Fruit fly (Drosophila melanogaster) Kc167 (cell line): ENCODE measurements around the gene CG33270.

Experiments
- Myc ChIP-seq: fragments of >200 bp; optimal IDR thresholded peaks from 2 replicates; lab custom pipeline; 2017; ENCODE audit warnings: missing external identifiers
- Sin3A ChIP-seq: fragments of >200 bp; optimal IDR thresholded peaks from 2 replicates; lab custom pipeline; 2018; ENCODE audit warnings: missing external identifiers
- h ChIP-seq: fragments of >200 bp; optimal IDR thresholded peaks from 3 replicates; lab custom pipeline; 2018; ENCODE audit warnings: missing external identifiers
- insv ChIP-seq: fragments of >200 bp; optimal IDR thresholded peaks from 3 replicates; lab custom pipeline; 2018; ENCODE audit warnings: missing external identifiers
- psq ChIP-seq: fragments of >200 bp; optimal IDR thresholded peaks from 2 replicates; lab custom pipeline; 2017; ENCODE audit warnings: missing external identifiers
- ttk ChIP-seq: sonication (Bioruptor generic); optimal IDR thresholded peaks from 2 replicates; lab custom pipeline; 2017; ENCODE audit warnings: missing external identifiers

The CG33270 gene

dm6 chr3L:11548009-11548408 is 30.4 kb downstream of the CG33270 start:
- TF ChIP-seq ttk (no peak), Sin3A (no peak), Myc (lab: Kevin White, UChicago) (no peak), h (no peak), psq (lab: Kevin White, UChicago) (no peak), insv (lab: Kevin White, UChicago) (no peak)

dm6 chr3L:11547302-11547994 is 31.0 kb downstream of the CG33270 start:
- TF ChIP-seq insv (lab: Kevin White, UChicago): no peak
- TF ChIP-seq psq (lab: Kevin White, UChicago): no peak
- no peak for TF ChIP-seq Sin3A
- no peak for TF ChIP-seq h
- no peak for TF ChIP-seq Myc (lab: Kevin White, UChicago)
- no peak for TF ChIP-seq ttk

- no peak for TF ChIP-seq insv (lab: Kevin White, UChicago)
- no peak for TF ChIP-seq psq (lab: Kevin White, UChicago)
- TF ChIP-seq ttk: no peak
- TF ChIP-seq h: no peak
- no peak for TF ChIP-seq Myc (lab: Kevin White, UChicago)
- TF ChIP-seq Sin3A: no peak
Measured at dm6 chr3L:11543681-11544299, 34.6 kb downstream of the CG33270 start.

dm6 chr3L:11542948-11543347 is 35.5 kb downstream of the CG33270 start:
- TF ChIP-seq ttk: no peak

dm6 chr3L:11542437-11542836 is 36.0 kb downstream of the CG33270 start:
- TF ChIP-seq insv (lab: Kevin White, UChicago): no peak
- TF ChIP-seq h: no peak
- no peak for TF ChIP-seq Myc (lab: Kevin White, UChicago)
- no peak for TF ChIP-seq ttk
- no peak for TF ChIP-seq Sin3A
- TF ChIP-seq psq (lab: Kevin White, UChicago): no peak

- TF ChIP-seq psq (lab: Kevin White, UChicago): no peak
- no peak for TF ChIP-seq Myc (lab: Kevin White, UChicago)
- TF ChIP-seq ttk: no peak
- TF ChIP-seq insv (lab: Kevin White, UChicago): no peak
- no peak for TF ChIP-seq Sin3A
- no peak for TF ChIP-seq h
Measured at dm6 chr3L:11540330-11540702, 38.1 kb downstream of the CG33270 start.

dm6 chr3L:11539511-11540329 is 38.7 kb downstream of the CG33270 start:
- no peak for TF ChIP-seq h
- no peak for TF ChIP-seq insv (lab: Kevin White, UChicago)
- TF ChIP-seq ttk: no peak
- TF ChIP-seq psq (lab: Kevin White, UChicago): no peak
- TF ChIP-seq Myc (lab: Kevin White, UChicago): no peak

dm6 chr3L:11536767-11537419 is 41.5 kb downstream of the CG33270 start:
- TF ChIP-seq insv (lab: Kevin White, UChicago): no peak
- TF ChIP-seq Sin3A: no peak
- no peak for TF ChIP-seq Myc (lab: Kevin White, UChicago)
- no peak for TF ChIP-seq psq (lab: Kevin White, UChicago)
- no peak for TF ChIP-seq ttk
- TF ChIP-seq h: no peak

- TF ChIP-seq Myc (lab: Kevin White, UChicago): no peak
- no peak for TF ChIP-seq h
- TF ChIP-seq ttk: no peak
- no peak for TF ChIP-seq insv (lab: Kevin White, UChicago)
- TF ChIP-seq psq (lab: Kevin White, UChicago): no peak
- no peak for TF ChIP-seq Sin3A
Measured at dm6 chr3L:11536132-11536531, 42.3 kb downstream of the CG33270 start.

dm6 chr3L:11534391-11535246 is 43.8 kb downstream of the CG33270 start:
- TF ChIP-seq psq (lab: Kevin White, UChicago): no peak

dm6 chr3L:11533704-11534319 is 44.6 kb downstream of the CG33270 start:
- TF ChIP-seq ttk (no peak), Myc (lab: Kevin White, UChicago) (no peak), psq (lab: Kevin White, UChicago) (no peak), insv (lab: Kevin White, UChicago) (no peak), h (no peak), Sin3A (no peak)
